Fruit fly (Drosophila melanogaster) whole organism, embryonic: ENCODE measurements around the gene CG9021.
A peak's percentile ranks its signal among the peaks of the same experiment; 100 is the strongest.

ENCODE experiments used
- Bdp1 ChIP-seq: fragments of 200-800 bp; sonication (Bioruptor generic); optimal IDR thresholded peaks from 3 replicates; lab custom pipeline; 2016; ENCODE audit warnings: missing biosample characterization, missing genetic modification characterization
- Bgb ChIP-seq: fragments of 200-800 bp; sonication (Bioruptor generic); IDR thresholded peaks from 2 replicates; pipeline ENCODE4 v1.3.6; 2022; ENCODE audit warnings: missing biosample characterization, missing genetic modification characterization; ENCODE audit not compliant: partially characterized antibody
- CG10147 ChIP-seq: fragments of 200-800 bp; sonication (Bioruptor generic); optimal IDR thresholded peaks from 2 replicates; lab custom pipeline; 2019; ENCODE audit warnings: missing biosample characterization, mild to moderate bottlenecking, missing genetic modification characterization, moderate library complexity
- CG10209 ChIP-seq: fragments of 200-800 bp; sonication (Bioruptor generic); optimal IDR thresholded peaks from 3 replicates; lab custom pipeline; 2017; ENCODE audit warnings: missing biosample characterization, mild to moderate bottlenecking, missing genetic modification characterization, missing genetic modification reagents
- CG10654 ChIP-seq: fragments of 200-800 bp; sonication (Bioruptor generic); optimal IDR thresholded peaks from 2 replicates; lab custom pipeline; 2016; ENCODE audit warnings: missing biosample characterization, missing genetic modification characterization
- CG11504 ChIP-seq: fragments of 200-800 bp; sonication (Bioruptor generic); optimal IDR thresholded peaks from 3 replicates; lab custom pipeline; 2019; ENCODE audit warnings: missing biosample characterization, mild to moderate bottlenecking, missing genetic modification characterization, moderate library complexity
- CG14710 ChIP-seq: fragments of 200-800 bp; sonication (Bioruptor generic); optimal IDR thresholded peaks from 3 replicates; lab custom pipeline; 2019; ENCODE audit warnings: missing biosample characterization, mild to moderate bottlenecking, missing genetic modification characterization, moderate library complexity
- CG15696 ChIP-seq: fragments of 200-800 bp; sonication (Bioruptor generic); optimal IDR thresholded peaks from 2 replicates; lab custom pipeline; 2019; ENCODE audit warnings: missing biosample characterization, mild to moderate bottlenecking, missing genetic modification characterization, moderate library complexity
- CG16813 ChIP-seq: fragments of 200-800 bp; sonication (Bioruptor generic); IDR thresholded peaks from 3 replicates; pipeline ENCODE4 v1.3.6; 2022; ENCODE audit warnings: missing biosample characterization, missing genetic modification characterization; ENCODE audit not compliant: partially characterized antibody
- CG17361 ChIP-seq: fragments of 200-800 bp; sonication (Bioruptor generic); IDR thresholded peaks from 3 replicates; pipeline ENCODE4 v1.3.6; 2022; ENCODE audit warnings: missing biosample characterization, missing genetic modification characterization
- CG2199 ChIP-seq: fragments of 200-800 bp; sonication (Bioruptor generic); IDR thresholded peaks from 3 replicates; pipeline ENCODE4 v1.3.6; 2022; ENCODE audit warnings: missing biosample characterization, missing genetic modification characterization
- CG33213 ChIP-seq: fragments of 200-800 bp; sonication (Bioruptor generic); optimal IDR thresholded peaks from 3 replicates; lab custom pipeline; 2016; ENCODE audit warnings: missing biosample characterization, missing genetic modification characterization
- CG34224 ChIP-seq: fragments of 200-800 bp; sonication (Bioruptor generic); IDR thresholded peaks from 3 replicates; pipeline ENCODE4 v1.3.6; 2022; ENCODE audit warnings: missing biosample characterization, missing genetic modification characterization; ENCODE audit not compliant: partially characterized antibody
- CG34376 ChIP-seq: fragments of 200-800 bp; sonication (Bioruptor generic); optimal IDR thresholded peaks from 2 replicates; lab custom pipeline; 2018; ENCODE audit warnings: missing biosample characterization, mild to moderate bottlenecking, missing genetic modification characterization
- Dbx ChIP-seq: fragments of 200-800 bp; sonication (Bioruptor generic); IDR thresholded peaks from 3 replicates; pipeline ENCODE4 v1.3.6; 2022; ENCODE audit warnings: missing biosample characterization, missing genetic modification characterization
- Dip2 ChIP-seq: fragments of 200-800 bp; sonication (Bioruptor generic); IDR thresholded peaks from 2 replicates; pipeline ENCODE4 v1.3.6; 2022; ENCODE audit warnings: missing biosample characterization, missing genetic modification characterization
- Fer2 ChIP-seq: fragments of 200-800 bp; sonication (Bioruptor generic); optimal IDR thresholded peaks from 2 replicates; lab custom pipeline; 2018; ENCODE audit warnings: missing biosample characterization, mild to moderate bottlenecking, missing genetic modification characterization, moderate library complexity
- Hr78 ChIP-seq, 2 experiments: fragments of 200-800 bp in 1 of 2; fragments of >200 bp in 1 of 2; sonication (Bioruptor generic) in 1 of 2; optimal IDR thresholded peaks; 2 replicates each; lab custom pipeline; 2017 to 2019; ENCODE audit warnings: missing biosample characterization in 2 of 2, missing genetic modification characterization in 2 of 2, mild to moderate bottlenecking in 1 of 2, moderate library complexity in 1 of 2
- Kr ChIP-seq: fragments of 200-800 bp; sonication (Bioruptor generic); optimal IDR thresholded peaks from 2 replicates; lab custom pipeline; 2017; ENCODE audit warnings: missing biosample characterization, mild to moderate bottlenecking, missing genetic modification characterization
- Med ChIP-seq: fragments of 200-800 bp; sonication (Bioruptor generic); peaks from one replicate; lab custom pipeline; 2016; ENCODE audit warnings: missing biosample characterization, missing genetic modification characterization, mild to moderate bottlenecking, inconsistent platforms, moderate library complexity
- Neu2 ChIP-seq: fragments of 200-800 bp; sonication (Bioruptor generic); optimal IDR thresholded peaks from 3 replicates; lab custom pipeline; 2016; ENCODE audit warnings: missing biosample characterization, missing genetic modification characterization, borderline replicate concordance
- Nf-YB ChIP-seq: fragments of 200-800 bp; sonication (Bioruptor generic); optimal IDR thresholded peaks from 3 replicates; lab custom pipeline; 2019; ENCODE audit warnings: missing biosample characterization, mild to moderate bottlenecking, missing genetic modification characterization, moderate library complexity
- Opbp ChIP-seq: fragments of 200-800 bp; sonication (Bioruptor generic); IDR thresholded peaks from 3 replicates; pipeline ENCODE4 v1.3.6; 2022; ENCODE audit warnings: missing biosample characterization, missing genetic modification characterization; ENCODE audit not compliant: partially characterized antibody
- Pdp1 ChIP-seq, 2 experiments: fragments of 200-800 bp; sonication (Bioruptor generic); optimal IDR thresholded peaks; 3 replicates each; lab custom pipeline; 2016; ENCODE audit warnings: missing biosample characterization in 2 of 2, missing genetic modification characterization in 2 of 2, mild to moderate bottlenecking in 1 of 2, moderate library complexity in 1 of 2
- Sox100B ChIP-seq: fragments of 200-800 bp; sonication (Bioruptor generic); optimal IDR thresholded peaks from 3 replicates; lab custom pipeline; 2018; ENCODE audit warnings: missing biosample characterization, mild to moderate bottlenecking, missing genetic modification characterization
- bcd ChIP-seq: fragments of 200-800 bp; sonication (Bioruptor generic); optimal IDR thresholded peaks from 2 replicates; lab custom pipeline; 2017; ENCODE audit warnings: missing biosample characterization, mild to moderate bottlenecking, missing genetic modification characterization
- bsh ChIP-seq, 2 experiments: fragments of 200-800 bp; sonication (Bioruptor generic); optimal IDR thresholded peaks; 2 replicates each; lab custom pipeline; 2017 to 2018; ENCODE audit warnings: mild to moderate bottlenecking in 2 of 2, missing biosample characterization in 2 of 2, missing genetic modification characterization in 2 of 2, moderate library complexity in 1 of 2
- cg ChIP-seq: fragments of 200-800 bp; sonication (Bioruptor generic); optimal IDR thresholded peaks from 3 replicates; lab custom pipeline; 2019; ENCODE audit warnings: missing biosample characterization, mild to moderate bottlenecking, missing genetic modification characterization, moderate library complexity
- chm ChIP-seq: fragments of 200-800 bp; sonication (Bioruptor generic); IDR thresholded peaks from 2 replicates; pipeline ENCODE4 v1.3.6; 2022; ENCODE audit warnings: missing biosample characterization, missing genetic modification characterization
- crol ChIP-seq: fragments of 200-800 bp; sonication (Bioruptor generic); IDR thresholded peaks from 2 replicates; pipeline ENCODE4 v1.3.6; 2022; ENCODE audit warnings: missing biosample characterization, missing genetic modification characterization
- dmrt99B ChIP-seq: fragments of 200-800 bp; sonication (Bioruptor generic); optimal IDR thresholded peaks from 2 replicates; lab custom pipeline; 2018; ENCODE audit warnings: missing biosample characterization, mild to moderate bottlenecking, missing genetic modification characterization, moderate library complexity
- fu2 ChIP-seq: fragments of 200-800 bp; sonication (Bioruptor generic); optimal IDR thresholded peaks from 2 replicates; lab custom pipeline; 2016; ENCODE audit warnings: missing biosample characterization, missing genetic modification characterization
- gcm2 ChIP-seq: fragments of 200-800 bp; sonication (Bioruptor generic); optimal IDR thresholded peaks from 2 replicates; lab custom pipeline; 2016; ENCODE audit warnings: missing biosample characterization, missing genetic modification characterization
- gsb-n ChIP-seq: fragments of 200-800 bp; sonication (Bioruptor generic); optimal IDR thresholded peaks from 3 replicates; lab custom pipeline; 2018; ENCODE audit warnings: missing biosample characterization, mild to moderate bottlenecking, missing genetic modification characterization
- kah ChIP-seq: fragments of 200-800 bp; sonication (Bioruptor generic); optimal IDR thresholded peaks from 2 replicates; lab custom pipeline; 2018; ENCODE audit warnings: missing biosample characterization, mild to moderate bottlenecking, missing genetic modification characterization
- pan ChIP-seq, 4 experiments: fragments of >200 bp in 3 of 4; fragments of 200-800 bp in 1 of 4; sonication (Bioruptor generic) in 1 of 4; optimal IDR thresholded peaks in 3 of 4; IDR thresholded peaks in 1 of 4; 2 replicates each; pipeline versions ENCODE4 v1.3.6 to Lab custom; 2017 to 2022; ENCODE audit warnings: missing biosample characterization in 2 of 4, missing genetic modification characterization in 2 of 4, mixed read lengths in 1 of 4
- prd ChIP-seq, 3 experiments: fragments of >200 bp in 2 of 3; fragments of 200-800 bp in 1 of 3; sonication (Bioruptor generic) in 1 of 3; optimal IDR thresholded peaks in 2 of 3; IDR thresholded peaks in 1 of 3; 2 replicates in 2 of 3; 3 replicates in 1 of 3; pipeline versions ENCODE4 v1.3.6 to Lab custom; 2017 to 2022; ENCODE audit warnings: missing biosample characterization in 1 of 3, missing genetic modification characterization in 1 of 3
- pros ChIP-seq: fragments of 200-800 bp; sonication (Bioruptor generic); optimal IDR thresholded peaks from 3 replicates; lab custom pipeline; 2019; ENCODE audit warnings: missing biosample characterization, mild to moderate bottlenecking, missing genetic modification characterization, moderate library complexity
- stc ChIP-seq: fragments of 200-800 bp; sonication (Bioruptor generic); IDR thresholded peaks from 2 replicates; pipeline ENCODE4 v1.3.6; 2022; ENCODE audit warnings: missing biosample characterization, missing genetic modification characterization
- tll ChIP-seq, 2 experiments: fragments of 200-800 bp in 1 of 2; fragments of >200 bp in 1 of 2; sonication (Bioruptor generic) in 1 of 2; optimal IDR thresholded peaks; 2 replicates each; lab custom pipeline; 2017 to 2019; ENCODE audit warnings: missing biosample characterization in 2 of 2, missing genetic modification characterization in 2 of 2, mild to moderate bottlenecking in 1 of 2, moderate library complexity in 1 of 2
- twi ChIP-seq: fragments of 200-800 bp; optimal IDR thresholded peaks from 2 replicates; lab custom pipeline; 2019; ENCODE audit warnings: missing biosample characterization, mild to moderate bottlenecking, missing genetic modification characterization, moderate library complexity
- unpg ChIP-seq: fragments of 200-800 bp; sonication (Bioruptor generic); optimal IDR thresholded peaks from 3 replicates; lab custom pipeline; 2018; ENCODE audit warnings: missing biosample characterization, mild to moderate bottlenecking, missing genetic modification characterization, moderate library complexity
- zfh1 ChIP-seq: fragments of 200-800 bp; sonication (Bioruptor generic); IDR thresholded peaks from 3 replicates; pipeline ENCODE4 v1.3.6; 2022; ENCODE audit warnings: missing biosample characterization, missing genetic modification characterization
- zfh2 ChIP-seq: fragments of 200-800 bp; sonication (Bioruptor generic); optimal IDR thresholded peaks from 2 replicates; lab custom pipeline; 2016; ENCODE audit warnings: missing biosample characterization, missing genetic modification characterization

The CG9021 gene

dm6 chr2L:5906893-5907850, 2.7 kb upstream of the CG9021 start, which contains the start of gene bchs (continued):
- TF ChIP-seq bsh (GFP tag; optimal IDR thresholded peaks at IDR 0.05; lab: Kevin White, UChicago) (peak in 1 of 2 experiments; percentile 91), CG15696 (peak; percentile 85), kah (peak; percentile 95), Dbx (peak; percentile 76; the same call in 2 of the 3 replicates), Nf-YB (GFP tag; lab: Kevin White, UChicago) (peak; percentile 71), Opbp (peak; percentile 44; the same call in 2 of the 3 replicates), stc (GFP tag; lab: Robert Waterston, UW) (peak; percentile 89), CG14710 (tag; lab: Kevin White, UChicago) (peak; percentile 76), Pdp1 (GFP tag; optimal IDR thresholded peaks at IDR 0.05; lab: Kevin White, UChicago) (peak in 1 of 2 experiments; percentile 62), Sox100B (no peak), dmrt99B (no peak), Bdp1 (GFP tag; lab: Kevin White, UChicago) (peak; percentile 79), CG33213 (GFP tag; lab: Kevin White, UChicago) (no peak), fu2 (GFP tag; lab: Kevin White, UChicago) (peak; percentile 18), zfh2 (GFP tag; lab: Kevin White, UChicago) (peak; percentile 48), CG11504 (tag; lab: Kevin White, UChicago) (no peak), Fer2 (tag; lab: Kevin White, UChicago) (peak; percentile 74), CG16813 (GFP tag; lab: Robert Waterston, UW) (peak; percentile 27; the same call in 1 of the 3 replicates), pan (optimal IDR thresholded peaks at IDR 0.05; lab: Kevin White, UChicago) (peak in 1 of 2 experiments; percentile 2), pan (GFP tag; optimal IDR thresholded peaks at IDR 0.05 in 1 of 2, IDR thresholded peaks at IDR 0.05 in 1 of 2) (peak in 1 of 2 experiments; percentile 94)

dm6 chr2L:5902898-5903297, 1.6 kb downstream of the CG9021 start:
- TF ChIP-seq CG10147 (GFP tag; lab: Kevin White, UChicago) (no peak), crol (GFP tag; lab: Robert Waterston, UW) (peak; percentile 64), CG2199 (GFP tag; lab: Robert Waterston, UW) (0 out of 3 replicates have a peak, but pooled peaks have one; percentile 18), Med (peak; percentile 27), gcm2 (GFP tag; lab: Kevin White, UChicago) (no peak), CG34376 (GFP tag; lab: Kevin White, UChicago) (no peak), zfh1 (GFP tag; lab: Robert Waterston, UW) (no peak), gsb-n (tag; lab: Kevin White, UChicago) (peak; percentile 58), pros (GFP tag; lab: Kevin White, UChicago) (peak; percentile 80), CG10209 (GFP tag; lab: Kevin White, UChicago) (no peak), CG17361 (no peak), Bgb (GFP tag; lab: Robert Waterston, UW) (no peak), bcd (GFP tag; lab: Kevin White, UChicago) (no peak), Hr78 (GFP tag; optimal IDR thresholded peaks at IDR 0.05; lab: Kevin White, UChicago) (peak in 1 of 2 experiments; percentile 3), cg (GFP tag; lab: Kevin White, UChicago) (no peak), Dip2 (GFP tag; lab: Robert Waterston, UW) (no peak), Kr (GFP tag; lab: Kevin White, UChicago) (peak; percentile 17), Pdp1 (GFP tag; optimal IDR thresholded peaks at IDR 0.05; lab: Kevin White, UChicago) (peak in 1 of 2 experiments; percentile 38), unpg (GFP tag; lab: Kevin White, UChicago) (no peak), Neu2 (GFP tag; lab: Kevin White, UChicago) (peak; percentile 25), chm (GFP tag; lab: Robert Waterston, UW) (no peak), CG10654 (GFP tag; lab: Kevin White, UChicago) (no peak), twi (tag; lab: Kevin White, UChicago) (peak; percentile 85), CG34224 (GFP tag; lab: Robert Waterston, UW) (no peak), tll (GFP tag; optimal IDR thresholded peaks at IDR 0.05; lab: Kevin White, UChicago) (peak in 1 of 2 experiments; percentile 41), prd (optimal IDR thresholded peaks at IDR 0.05; lab: Kevin White, UChicago) (no peak), prd (GFP tag; IDR thresholded peaks at IDR 0.05; lab: Robert Waterston, UW) (peak; percentile 27; the same call in 1 of the 3 replicates), CG14710 (tag; lab: Kevin White, UChicago) (no peak)
